Worm (Caenorhabditis elegans) whole organism, mixed stage, embryonic: ENCODE measurements around the gene rdl-1.

Source experiments
- bed-3 ChIP-seq: fragments of 200-800 bp; sonication (Bioruptor generic); optimal IDR thresholded peaks from 3 replicates; lab custom pipeline; 2018; ENCODE audit warnings: mild to moderate bottlenecking, missing genetic modification characterization, moderate library complexity, missing compliant biosample characterization
- blmp-1 ChIP-seq: fragments of 150-350 bp; optimal IDR thresholded peaks from 2 replicates; lab custom pipeline; 2014; ENCODE audit warnings: missing biosample characterization, missing genetic modification characterization
- ceh-39 ChIP-seq: fragments of 150-350 bp; optimal IDR thresholded peaks from 2 replicates; lab custom pipeline; 2014; ENCODE audit warnings: missing biosample characterization, missing genetic modification characterization
- ceh-43 ChIP-seq: fragments of 200-800 bp; sonication (Bioruptor generic); optimal IDR thresholded peaks from 2 replicates; lab custom pipeline; 2018; ENCODE audit warnings: mild to moderate bottlenecking, missing genetic modification characterization, moderate library complexity, missing compliant biosample characterization
- ceh-83 ChIP-seq: fragments of 200-800 bp; sonication (Bioruptor generic); optimal IDR thresholded peaks from 2 replicates; lab custom pipeline; 2018; ENCODE audit warnings: mild to moderate bottlenecking, missing genetic modification characterization, missing compliant biosample characterization
- ces-1 ChIP-seq: fragments of 150-350 bp; optimal IDR thresholded peaks from 2 replicates; lab custom pipeline; 2014; ENCODE audit warnings: missing biosample characterization, missing genetic modification reagents, missing genetic modification characterization
- cnd-1 ChIP-seq: fragments of 200-800 bp; sonication (Bioruptor generic); optimal IDR thresholded peaks from 2 replicates; lab custom pipeline; 2018; ENCODE audit warnings: mild to moderate bottlenecking, missing genetic modification characterization, missing compliant biosample characterization
- drap-1 ChIP-seq: fragments of 200-800 bp; sonication (Bioruptor generic); optimal IDR thresholded peaks from 3 replicates; lab custom pipeline; 2018; ENCODE audit warnings: mild to moderate bottlenecking, missing genetic modification characterization, missing compliant biosample characterization
- elt-1 ChIP-seq: sonication (generic microtip); optimal IDR thresholded peaks from 2 replicates; lab custom pipeline; 2017; ENCODE audit warnings: missing genetic modification characterization, mild to moderate bottlenecking, missing compliant biosample characterization, antibody characterized with exemption, moderate library complexity, borderline replicate concordance; ENCODE audit not compliant: insufficient read depth
- elt-3 ChIP-seq: fragments of 150-350 bp; optimal IDR thresholded peaks from 2 replicates; lab custom pipeline; 2014; ENCODE audit warnings: missing biosample characterization, missing genetic modification characterization
- flh-1 ChIP-seq: fragments of 200-800 bp; sonication (Bioruptor generic); optimal IDR thresholded peaks from 2 replicates; lab custom pipeline; 2018; ENCODE audit warnings: mild to moderate bottlenecking, missing genetic modification characterization, moderate library complexity, missing compliant biosample characterization
- ham-2 ChIP-seq: fragments of 200-800 bp; sonication (Bioruptor generic); optimal IDR thresholded peaks from 2 replicates; lab custom pipeline; 2018; ENCODE audit warnings: mild to moderate bottlenecking, missing genetic modification characterization, missing compliant biosample characterization
- hlh-1 ChIP-seq: fragments of 150-350 bp; optimal IDR thresholded peaks from 2 replicates; lab custom pipeline; 2014; ENCODE audit warnings: missing biosample characterization, missing genetic modification reagents, missing genetic modification characterization
- lin-13 ChIP-seq: fragments of 150-350 bp; optimal IDR thresholded peaks from 2 replicates; lab custom pipeline; 2014; ENCODE audit warnings: missing biosample characterization, missing genetic modification characterization
- lin-32 ChIP-seq: fragments of 200-800 bp; sonication (Bioruptor generic); optimal IDR thresholded peaks from 2 replicates; lab custom pipeline; 2018; ENCODE audit warnings: mild to moderate bottlenecking, missing genetic modification characterization, missing compliant biosample characterization
- lsy-2 ChIP-seq: fragments of 150-350 bp; optimal IDR thresholded peaks from 2 replicates; lab custom pipeline; 2014; ENCODE audit warnings: missing biosample characterization, missing genetic modification characterization
- mab-5 ChIP-seq: fragments of 150-350 bp; optimal IDR thresholded peaks from 2 replicates; lab custom pipeline; 2014; ENCODE audit warnings: missing biosample characterization, missing genetic modification characterization
- mep-1 ChIP-seq: fragments of 150-350 bp; optimal IDR thresholded peaks from 2 replicates; lab custom pipeline; 2017; ENCODE audit warnings: missing biosample characterization, missing genetic modification reagents, missing genetic modification characterization, inconsistent platforms
- mls-2 ChIP-seq: sonication (generic microtip); optimal IDR thresholded peaks from 2 replicates; lab custom pipeline; 2016; ENCODE audit warnings: mild to moderate bottlenecking, missing genetic modification characterization, moderate library complexity, missing compliant biosample characterization
- nhr-12 ChIP-seq: fragments of 150-350 bp; optimal IDR thresholded peaks from 2 replicates; lab custom pipeline; 2014; ENCODE audit warnings: missing biosample characterization, missing genetic modification characterization
- nhr-237 ChIP-seq: fragments of 150-350 bp; optimal IDR thresholded peaks from 2 replicates; lab custom pipeline; 2014; ENCODE audit warnings: missing biosample characterization, missing genetic modification characterization
- nhr-28 ChIP-seq: fragments of 150-350 bp; optimal IDR thresholded peaks from 2 replicates; lab custom pipeline; 2014; ENCODE audit warnings: missing biosample characterization, missing genetic modification characterization
- nhr-76 ChIP-seq: sonication (generic microtip); optimal IDR thresholded peaks from 2 replicates; lab custom pipeline; 2017; ENCODE audit warnings: missing biosample characterization, missing genetic modification characterization
- pha-4 ChIP-seq: fragments of 150-350 bp; optimal IDR thresholded peaks from 2 replicates; lab custom pipeline; 2018; ENCODE audit warnings: missing biosample characterization, missing genetic modification reagents, missing genetic modification characterization
- sem-2 ChIP-seq: fragments of 200-800 bp; sonication (Bioruptor generic); optimal IDR thresholded peaks from 2 replicates; lab custom pipeline; 2018; ENCODE audit warnings: mild to moderate bottlenecking, missing genetic modification characterization, missing compliant biosample characterization
- snpc-4 ChIP-seq: fragments of 150-350 bp; optimal IDR thresholded peaks from 2 replicates; lab custom pipeline; 2014; ENCODE audit warnings: missing biosample characterization, missing genetic modification characterization
- sptf-1 ChIP-seq: sonication (generic microtip); optimal IDR thresholded peaks from 2 replicates; lab custom pipeline; 2017; ENCODE audit warnings: mild to moderate bottlenecking, missing genetic modification characterization, moderate library complexity, missing compliant biosample characterization
- tbx-8 ChIP-seq: fragments of 200-800 bp; sonication (Bioruptor generic); optimal IDR thresholded peaks from 2 replicates; lab custom pipeline; 2018; ENCODE audit warnings: mild to moderate bottlenecking, missing genetic modification characterization, moderate library complexity, missing compliant biosample characterization
- unc-120 ChIP-seq: sonication (generic microtip); optimal IDR thresholded peaks from 2 replicates; lab custom pipeline; 2017; ENCODE audit warnings: missing genetic modification characterization, missing compliant biosample characterization; ENCODE audit not compliant: poor library complexity, severe bottlenecking
- unc-39 ChIP-seq: fragments of 150-350 bp; optimal IDR thresholded peaks from 2 replicates; lab custom pipeline; 2014; ENCODE audit warnings: missing biosample characterization, missing genetic modification characterization
- unc-62 ChIP-seq: fragments of 150-350 bp; optimal IDR thresholded peaks from 2 replicates; lab custom pipeline; 2014; ENCODE audit warnings: missing biosample characterization, missing genetic modification reagents, missing genetic modification characterization
- zip-8 ChIP-seq: fragments of 150-350 bp; optimal IDR thresholded peaks from 2 replicates; lab custom pipeline; 2014; ENCODE audit warnings: missing biosample characterization, missing genetic modification characterization
- ztf-11 ChIP-seq: fragments of 150-350 bp; optimal IDR thresholded peaks from 2 replicates; lab custom pipeline; 2014; ENCODE audit warnings: missing biosample characterization, missing genetic modification characterization

Gene rdl-1

ce11 chrIV:7790801-7791588 lies 20.9 kb upstream of the rdl-1 start, which contains the start of gene rsp-6:
rsp-6 (minus strand) TSS chrIV:7791229.
- TF ChIP-seq tbx-8 (GFP tag; lab: Kevin White, UChicago) (no peak), nhr-237 (tag; lab: Kevin White, UChicago) (peak; percentile 86), ces-1 (GFP tag; lab: Kevin White, UChicago) (peak; percentile 87), blmp-1 (tag; lab: Kevin White, UChicago) (no peak), sptf-1 (tag; lab: Kevin White, UChicago) (peak; percentile 6), mab-5 (tag; lab: Kevin White, UChicago) (no peak), bed-3 (no peak), lin-32 (no peak), sem-2 (GFP tag; lab: Kevin White, UChicago) (no peak), nhr-28 (tag; lab: Kevin White, UChicago) (no peak), zip-8 (tag; lab: Kevin White, UChicago) (no peak), nhr-12 (tag; lab: Kevin White, UChicago) (peak; percentile 2), ceh-39 (peak; percentile 86), hlh-1 (tag; lab: Kevin White, UChicago) (peak; percentile 95), unc-120 (peak; percentile 56), lin-13 (peak; percentile 85), elt-3 (tag; lab: Kevin White, UChicago) (no peak), drap-1 (peak; percentile 20), pha-4 (tag; lab: Kevin White, UChicago) (peak; percentile 94), ham-2 (GFP tag; lab: Kevin White, UChicago) (no peak), ceh-43 (GFP tag; lab: Kevin White, UChicago) (no peak), unc-62 (GFP tag; lab: Kevin White, UChicago) (peak; percentile 77), lsy-2 (peak; percentile 98), cnd-1 (tag; lab: Kevin White, UChicago) (peak; percentile 58), mep-1 (tag; lab: Kevin White, UChicago) (peak; percentile 98), flh-1 (GFP tag; lab: Kevin White, UChicago) (no peak), elt-1 (tag; lab: Kevin White, UChicago) (peak; percentile 30), nhr-76 (tag; lab: Kevin White, UChicago) (no peak)

ce11 chrIV:7790151-7790691 lies 20.2 kb upstream of the rdl-1 start:
- TF ChIP-seq pha-4 (tag; lab: Kevin White, UChicago) (no peak), elt-3 (tag; lab: Kevin White, UChicago) (no peak), sptf-1 (tag; lab: Kevin White, UChicago) (no peak), zip-8 (tag; lab: Kevin White, UChicago) (no peak), mab-5 (tag; lab: Kevin White, UChicago) (no peak), ceh-83 (GFP tag; lab: Kevin White, UChicago) (no peak), nhr-12 (tag; lab: Kevin White, UChicago) (no peak), hlh-1 (tag; lab: Kevin White, UChicago) (no peak), flh-1 (GFP tag; lab: Kevin White, UChicago) (no peak), blmp-1 (tag; lab: Kevin White, UChicago) (no peak), unc-62 (GFP tag; lab: Kevin White, UChicago) (no peak), cnd-1 (tag; lab: Kevin White, UChicago) (no peak), mls-2 (no peak), drap-1 (no peak), bed-3 (no peak), ztf-11 (no peak), snpc-4 (no peak), nhr-76 (tag; lab: Kevin White, UChicago) (no peak), unc-39 (tag; lab: Kevin White, UChicago) (no peak), tbx-8 (GFP tag; lab: Kevin White, UChicago) (no peak)

ce11 chrIV:7789521-7789949 lies 19.5 kb upstream of the rdl-1 start, which contains the start of gene imp-3:
imp-3 (minus strand) TSS chrIV:7789613.
- no peak for TF ChIP-seq unc-39 (tag; lab: Kevin White, UChicago)
- peak; percentile 7 for TF ChIP-seq hlh-1 (tag; lab: Kevin White, UChicago)
- TF ChIP-seq lsy-2, result peak; percentile 25
- TF ChIP-seq sem-2 (GFP tag; lab: Kevin White, UChicago), result peak; percentile 17
- TF ChIP-seq ceh-43 (GFP tag; lab: Kevin White, UChicago), result no peak
